Worm (Caenorhabditis elegans) whole organism, L2 larva: ENCODE data around the gene nyn-3.

Experiments
- C34F6.9 ChIP-seq: fragments of 150-350 bp; optimal IDR thresholded peaks from 2 replicates; lab custom pipeline; 2014; ENCODE audit warnings: missing biosample characterization, missing genetic modification characterization
- F13H6.1 ChIP-seq: sonication (generic microtip); optimal IDR thresholded peaks from 2 replicates; lab custom pipeline; 2016; ENCODE audit warnings: missing genetic modification characterization, missing compliant biosample characterization
- R02D3.7 ChIP-seq: fragments of 150-350 bp; optimal IDR thresholded peaks from 2 replicates; lab custom pipeline; 2014; ENCODE audit warnings: missing biosample characterization, missing genetic modification characterization
- ZK546.5 ChIP-seq: sonication (generic microtip); optimal IDR thresholded peaks from 2 replicates; lab custom pipeline; 2017; ENCODE audit warnings: missing biosample characterization, missing genetic modification characterization
- alr-1 ChIP-seq: fragments of 150-350 bp; optimal IDR thresholded peaks from 2 replicates; lab custom pipeline; 2014; ENCODE audit warnings: missing biosample characterization, missing genetic modification characterization
- aly-2 ChIP-seq: fragments of 150-350 bp; optimal IDR thresholded peaks from 2 replicates; lab custom pipeline; 2014; ENCODE audit warnings: missing biosample characterization, missing genetic modification characterization
- ama-1 ChIP-seq: fragments of 150-350 bp; optimal IDR thresholded peaks from 2 replicates; lab custom pipeline; 2018; ENCODE audit warnings: inconsistent platforms
- blmp-1 ChIP-seq: sonication (generic microtip); optimal IDR thresholded peaks from 2 replicates; lab custom pipeline; 2017; ENCODE audit warnings: missing genetic modification characterization, mild to moderate bottlenecking, missing compliant biosample characterization, antibody characterized with exemption, moderate library complexity; ENCODE audit not compliant: insufficient read depth
- ceh-16 ChIP-seq: fragments of 150-350 bp; optimal IDR thresholded peaks from 2 replicates; lab custom pipeline; 2014; ENCODE audit warnings: missing biosample characterization, missing genetic modification characterization
- ceh-82 ChIP-seq: fragments of 150-350 bp; optimal IDR thresholded peaks from 2 replicates; lab custom pipeline; 2014; ENCODE audit warnings: missing biosample characterization, missing genetic modification characterization
- crh-2 ChIP-seq: sonication (generic microtip); optimal IDR thresholded peaks from 2 replicates; lab custom pipeline; 2017; ENCODE audit warnings: missing biosample characterization, missing genetic modification characterization
- egl-27 ChIP-seq: sonication (generic microtip); optimal IDR thresholded peaks from 3 replicates; lab custom pipeline; 2017; ENCODE audit warnings: missing biosample characterization, missing genetic modification reagents, missing genetic modification characterization
- elt-1 ChIP-seq: fragments of 150-350 bp; optimal IDR thresholded peaks from 2 replicates; lab custom pipeline; 2014; ENCODE audit warnings: missing biosample characterization, missing genetic modification characterization
- elt-3 ChIP-seq: sonication (generic microtip); optimal IDR thresholded peaks from 2 replicates; lab custom pipeline; 2017; ENCODE audit warnings: missing biosample characterization, missing genetic modification characterization
- fos-1 ChIP-seq: fragments of 150-350 bp; optimal IDR thresholded peaks from 2 replicates; lab custom pipeline; 2014; ENCODE audit warnings: missing biosample characterization, missing genetic modification characterization
- gmeb-1 ChIP-seq: fragments of 150-350 bp; optimal IDR thresholded peaks from 2 replicates; lab custom pipeline; 2014; ENCODE audit warnings: missing biosample characterization, missing genetic modification characterization
- lin-11 ChIP-seq: fragments of 150-350 bp; sonication (generic microtip); optimal IDR thresholded peaks from 2 replicates; lab custom pipeline; 2014; ENCODE audit warnings: missing biosample characterization, missing genetic modification characterization, inconsistent platforms, mixed read lengths
- lin-13 ChIP-seq: fragments of 150-350 bp; optimal IDR thresholded peaks from 2 replicates; lab custom pipeline; 2014; ENCODE audit warnings: missing biosample characterization, missing genetic modification reagents, missing genetic modification characterization
- lin-39 ChIP-seq: fragments of 150-350 bp; optimal IDR thresholded peaks from 2 replicates; lab custom pipeline; 2014; ENCODE audit warnings: missing biosample characterization, missing genetic modification reagents, missing genetic modification characterization
- lsy-2 ChIP-seq, 2 experiments: fragments of 150-350 bp in 1 of 2; sonication (generic microtip) in 1 of 2; optimal IDR thresholded peaks; 2 replicates each; lab custom pipeline; 2014 to 2017; ENCODE audit warnings: missing biosample characterization in 2 of 2, missing genetic modification characterization in 2 of 2
- mab-5 ChIP-seq: fragments of 150-350 bp; optimal IDR thresholded peaks from 2 replicates; lab custom pipeline; 2014; ENCODE audit warnings: missing biosample characterization, missing genetic modification characterization
- mbf-1 ChIP-seq: sonication (generic microtip); optimal IDR thresholded peaks from 2 replicates; lab custom pipeline; 2017; ENCODE audit warnings: missing biosample characterization, missing genetic modification characterization
- mdl-1 ChIP-seq, 2 experiments: fragments of 150-350 bp in 1 of 2; sonication (generic microtip) in 1 of 2; optimal IDR thresholded peaks; 2 replicates each; lab custom pipeline; 2017; ENCODE audit warnings: missing biosample characterization in 2 of 2, missing genetic modification characterization in 2 of 2
- nhr-11 ChIP-seq: fragments of 150-350 bp; optimal IDR thresholded peaks from 2 replicates; lab custom pipeline; 2014; ENCODE audit warnings: missing biosample characterization, missing genetic modification characterization
- nhr-12 ChIP-seq: fragments of 150-350 bp; optimal IDR thresholded peaks from 2 replicates; lab custom pipeline; 2014; ENCODE audit warnings: missing biosample characterization, missing genetic modification characterization
- nhr-129 ChIP-seq: fragments of 150-350 bp; optimal IDR thresholded peaks from 2 replicates; lab custom pipeline; 2014; ENCODE audit warnings: missing biosample characterization, missing genetic modification characterization
- nhr-21 ChIP-seq: fragments of 150-350 bp; optimal IDR thresholded peaks from 2 replicates; lab custom pipeline; 2014; ENCODE audit warnings: missing biosample characterization, missing genetic modification characterization
- nhr-23 ChIP-seq: fragments of 150-350 bp; optimal IDR thresholded peaks from 2 replicates; lab custom pipeline; 2014; ENCODE audit warnings: missing biosample characterization, missing genetic modification reagents, missing genetic modification characterization
- nhr-237 ChIP-seq: fragments of 150-350 bp; optimal IDR thresholded peaks from 2 replicates; lab custom pipeline; 2014; ENCODE audit warnings: missing biosample characterization, missing genetic modification characterization
- nhr-25 ChIP-seq: fragments of 150-350 bp; sonication (generic microtip); optimal IDR thresholded peaks from 3 replicates; lab custom pipeline; 2014; ENCODE audit warnings: missing biosample characterization, missing genetic modification characterization
- nhr-6 ChIP-seq: fragments of 150-350 bp; optimal IDR thresholded peaks from 2 replicates; lab custom pipeline; 2014; ENCODE audit warnings: missing biosample characterization, missing genetic modification characterization
- peb-1 ChIP-seq: fragments of 150-350 bp; optimal IDR thresholded peaks from 2 replicates; lab custom pipeline; 2014; ENCODE audit warnings: missing biosample characterization, missing genetic modification characterization
- sem-4 ChIP-seq: fragments of 150-350 bp; optimal IDR thresholded peaks from 2 replicates; lab custom pipeline; 2014; ENCODE audit warnings: missing biosample characterization, missing genetic modification reagents, missing genetic modification characterization
- skn-1 ChIP-seq: sonication (generic microtip); optimal IDR thresholded peaks from 2 replicates; lab custom pipeline; 2017; ENCODE audit warnings: missing biosample characterization, missing genetic modification characterization
- sma-3 ChIP-seq: sonication (generic microtip); optimal IDR thresholded peaks from 2 replicates; lab custom pipeline; 2016; ENCODE audit warnings: missing genetic modification reagents, missing genetic modification characterization, missing compliant biosample characterization
- sma-9 ChIP-seq, 2 experiments: fragments of 150-350 bp in 1 of 2; sonication (generic microtip) in 1 of 2; optimal IDR thresholded peaks; 2 replicates each; lab custom pipeline; 2014 to 2016; ENCODE audit warnings: missing genetic modification characterization in 2 of 2, mild to moderate bottlenecking in 1 of 2, missing biosample characterization in 1 of 2, missing compliant biosample characterization in 1 of 2, missing genetic modification reagents in 1 of 2, moderate library complexity in 1 of 2
- snpc-4 ChIP-seq: fragments of 150-350 bp; optimal IDR thresholded peaks from 2 replicates; lab custom pipeline; 2014; ENCODE audit warnings: missing biosample characterization, missing genetic modification characterization
- unc-39 ChIP-seq: fragments of 150-350 bp; optimal IDR thresholded peaks from 2 replicates; lab custom pipeline; 2014; ENCODE audit warnings: missing biosample characterization, missing genetic modification characterization
- unc-55 ChIP-seq: fragments of 150-350 bp; sonication (generic microtip); optimal IDR thresholded peaks from 3 replicates; lab custom pipeline; 2014; ENCODE audit warnings: missing biosample characterization, missing genetic modification reagents, missing genetic modification characterization
- unc-62 ChIP-seq: fragments of 150-350 bp; optimal IDR thresholded peaks from 2 replicates; lab custom pipeline; 2014; ENCODE audit warnings: missing biosample characterization, missing genetic modification reagents, missing genetic modification characterization
- zag-1 ChIP-seq: fragments of 150-350 bp; optimal IDR thresholded peaks from 2 replicates; lab custom pipeline; 2014; ENCODE audit warnings: missing biosample characterization, missing genetic modification characterization
- ztf-1 ChIP-seq: fragments of 200-800 bp; sonication (Bioruptor generic); conservative IDR thresholded peaks from 2 replicates; pipeline ENCODE4 v1.3.6; 2022; ENCODE audit warnings: missing genetic modification characterization, missing compliant biosample characterization
- ztf-11 ChIP-seq: sonication (generic microtip); optimal IDR thresholded peaks from 2 replicates; lab custom pipeline; 2017; ENCODE audit warnings: missing biosample characterization, missing genetic modification characterization
- ztf-4 ChIP-seq: fragments of 150-350 bp; optimal IDR thresholded peaks from 2 replicates; lab custom pipeline; 2014; ENCODE audit warnings: missing biosample characterization, missing genetic modification characterization

nyn-3 gene

ce11 chrII:6252707-6253106 is 39.7 kb downstream of the nyn-3 start:
- TF ChIP-seq nhr-237 (tag; lab: Kevin White, UChicago) (no peak), nhr-11 (tag; lab: Kevin White, UChicago) (no peak), unc-62 (GFP tag; lab: Kevin White, UChicago) (no peak), sma-3 (GFP tag; lab: Kevin White, UChicago) (no peak), R02D3.7 (no peak), ztf-11 (tag; lab: Kevin White, UChicago) (no peak), blmp-1 (tag; lab: Kevin White, UChicago) (no peak)

- TF ChIP-seq snpc-4 (peak; percentile 3), zag-1 (tag; lab: Kevin White, UChicago) (no peak), unc-39 (tag; lab: Kevin White, UChicago) (no peak), sma-3 (GFP tag; lab: Kevin White, UChicago) (peak; percentile 66), lin-39 (no peak), ama-1 (lab: Kevin White, UChicago) (peak; percentile 23), nhr-6 (tag; lab: Kevin White, UChicago) (peak; percentile 43), lin-13 (GFP tag; lab: Kevin White, UChicago) (peak; percentile 65), lin-11 (tag; lab: Kevin White, UChicago) (peak; percentile 74), skn-1 (no peak), crh-2 (peak; percentile 89), nhr-21 (tag; lab: Kevin White, UChicago) (peak; percentile 68), gmeb-1 (tag; lab: Kevin White, UChicago) (peak; percentile 98), elt-3 (tag; lab: Kevin White, UChicago) (no peak), unc-62 (GFP tag; lab: Kevin White, UChicago) (no peak), fos-1 (tag; lab: Kevin White, UChicago) (peak; percentile 62), nhr-129 (tag; lab: Kevin White, UChicago) (peak; percentile 92), lsy-2 (tag; optimal IDR thresholded peaks at IDR 0.05; lab: Kevin White, UChicago) (peak; percentile 66 to 90), nhr-25 (tag; lab: Kevin White, UChicago) (peak; percentile 75), ceh-16 (no peak), mab-5 (tag; lab: Kevin White, UChicago) (peak; percentile 43), nhr-11 (tag; lab: Kevin White, UChicago) (no peak), nhr-23 (no peak), sma-9 (GFP tag; optimal IDR thresholded peaks at IDR 0.05; lab: Kevin White, UChicago) (peak; percentile 70), sma-9 (tag; optimal IDR thresholded peaks at IDR 0.05; lab: Kevin White, UChicago) (no peak), F13H6.1 (tag; lab: Kevin White, UChicago) (peak; percentile 65), C34F6.9 (peak; percentile 84), unc-55 (GFP tag; lab: Kevin White, UChicago) (peak; percentile 93), mdl-1 (tag; optimal IDR thresholded peaks at IDR 0.05; lab: Kevin White, UChicago) (no peak), ceh-82 (tag; lab: Kevin White, UChicago) (peak; percentile 11), ztf-4 (tag; lab: Kevin White, UChicago) (peak; percentile 72)
Measured at ce11 chrII:6250782-6251461, 41.5 kb downstream of the nyn-3 start, which contains the start of gene phb-2. Gene phb-2 (plus strand): TSS chrII:6251411.

- TF ChIP-seq elt-1 = no peak
- TF ChIP-seq lsy-2 (tag; optimal IDR thresholded peaks at IDR 0.05; lab: Kevin White, UChicago) = peak; percentile 11 to 36
- no peak for TF ChIP-seq egl-27 (tag; lab: Kevin White, UChicago)
- TF ChIP-seq F13H6.1 (tag; lab: Kevin White, UChicago) = peak; percentile 56
- TF ChIP-seq ZK546.5 (tag; lab: Kevin White, UChicago) = no peak
- no peak for TF ChIP-seq nhr-12 (tag; lab: Kevin White, UChicago)
- TF ChIP-seq aly-2 (tag; lab: Kevin White, UChicago) = no peak
- no peak for TF ChIP-seq lin-39
- TF ChIP-seq C34F6.9 = peak; percentile 52
- peak; percentile 7 for TF ChIP-seq sem-4
- TF ChIP-seq unc-55 (GFP tag; lab: Kevin White, UChicago) = peak; percentile 30
- TF ChIP-seq sma-3 (GFP tag; lab: Kevin White, UChicago) = peak; percentile 68
- no peak for TF ChIP-seq mbf-1 (tag; lab: Kevin White, UChicago)
- peak; percentile 85 for TF ChIP-seq nhr-129 (tag; lab: Kevin White, UChicago)
- no peak for TF ChIP-seq alr-1 (tag; lab: Kevin White, UChicago)
- no peak for TF ChIP-seq ceh-16
- TF ChIP-seq ama-1 (lab: Kevin White, UChicago) = no peak
- no peak for TF ChIP-seq ztf-4 (tag; lab: Kevin White, UChicago)
- peak; percentile 9 for TF ChIP-seq zag-1 (tag; lab: Kevin White, UChicago)
- no peak for TF ChIP-seq nhr-25 (tag; lab: Kevin White, UChicago)
- no peak for TF ChIP-seq peb-1 (tag; lab: Kevin White, UChicago)
- TF ChIP-seq unc-39 (tag; lab: Kevin White, UChicago) = no peak
- TF ChIP-seq nhr-6 (tag; lab: Kevin White, UChicago) = no peak
- no peak for TF ChIP-seq skn-1
- no peak for TF ChIP-seq elt-3 (tag; lab: Kevin White, UChicago)
- TF ChIP-seq sma-9 (GFP tag; optimal IDR thresholded peaks at IDR 0.05; lab: Kevin White, UChicago) = peak; percentile 67
- TF ChIP-seq sma-9 (tag; optimal IDR thresholded peaks at IDR 0.05; lab: Kevin White, UChicago) = no peak
- peak; percentile 29 for TF ChIP-seq crh-2
- peak; percentile 40 for TF ChIP-seq fos-1 (tag; lab: Kevin White, UChicago)
- no peak for TF ChIP-seq snpc-4
- TF ChIP-seq lin-13 (GFP tag; lab: Kevin White, UChicago) = no peak
- TF ChIP-seq gmeb-1 (tag; lab: Kevin White, UChicago) = peak; percentile 69
- TF ChIP-seq lin-11 (tag; lab: Kevin White, UChicago) = peak; percentile 54
- no peak for TF ChIP-seq R02D3.7
- no peak for TF ChIP-seq ztf-1
Measured at ce11 chrII:6248503-6248902, 43.9 kb downstream of the nyn-3 start.
